Fruit fly (Drosophila melanogaster): ENCODE results near the gene CG32432.

DNA sequence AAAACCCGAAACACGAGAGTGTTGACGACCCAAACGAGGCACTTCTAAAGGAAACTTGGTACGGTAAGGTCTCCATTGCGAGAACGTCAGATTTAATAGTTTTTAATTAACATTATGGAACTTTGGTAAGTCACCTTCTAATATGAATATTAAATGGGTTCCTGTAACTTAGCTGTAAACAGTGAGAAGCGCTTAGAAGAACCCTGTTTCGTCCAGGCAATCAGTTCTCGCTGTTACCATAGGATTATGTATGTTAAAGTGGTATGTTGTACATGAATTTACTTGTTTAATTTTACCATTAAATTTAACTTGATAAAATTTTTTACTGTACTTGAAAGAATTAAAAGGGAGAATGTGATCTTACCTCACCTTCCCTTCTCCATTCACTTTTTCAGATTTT is 36.9 kb upstream of the CG32432 start:
- TF ChIP-seq cyc (GFP tag; optimal IDR thresholded peaks at IDR 0.05) (no peak), CG8319 (GFP tag; optimal IDR thresholded peaks at IDR 0.05) (no peak), acj6 (GFP tag; optimal IDR thresholded peaks at IDR 0.05) (no peak)

Measured in whole organism, prepupa.